Fruit fly (Drosophila melanogaster): Measurements from ENCODE around the gene CG32532.

The CG32532 gene

DNA sequence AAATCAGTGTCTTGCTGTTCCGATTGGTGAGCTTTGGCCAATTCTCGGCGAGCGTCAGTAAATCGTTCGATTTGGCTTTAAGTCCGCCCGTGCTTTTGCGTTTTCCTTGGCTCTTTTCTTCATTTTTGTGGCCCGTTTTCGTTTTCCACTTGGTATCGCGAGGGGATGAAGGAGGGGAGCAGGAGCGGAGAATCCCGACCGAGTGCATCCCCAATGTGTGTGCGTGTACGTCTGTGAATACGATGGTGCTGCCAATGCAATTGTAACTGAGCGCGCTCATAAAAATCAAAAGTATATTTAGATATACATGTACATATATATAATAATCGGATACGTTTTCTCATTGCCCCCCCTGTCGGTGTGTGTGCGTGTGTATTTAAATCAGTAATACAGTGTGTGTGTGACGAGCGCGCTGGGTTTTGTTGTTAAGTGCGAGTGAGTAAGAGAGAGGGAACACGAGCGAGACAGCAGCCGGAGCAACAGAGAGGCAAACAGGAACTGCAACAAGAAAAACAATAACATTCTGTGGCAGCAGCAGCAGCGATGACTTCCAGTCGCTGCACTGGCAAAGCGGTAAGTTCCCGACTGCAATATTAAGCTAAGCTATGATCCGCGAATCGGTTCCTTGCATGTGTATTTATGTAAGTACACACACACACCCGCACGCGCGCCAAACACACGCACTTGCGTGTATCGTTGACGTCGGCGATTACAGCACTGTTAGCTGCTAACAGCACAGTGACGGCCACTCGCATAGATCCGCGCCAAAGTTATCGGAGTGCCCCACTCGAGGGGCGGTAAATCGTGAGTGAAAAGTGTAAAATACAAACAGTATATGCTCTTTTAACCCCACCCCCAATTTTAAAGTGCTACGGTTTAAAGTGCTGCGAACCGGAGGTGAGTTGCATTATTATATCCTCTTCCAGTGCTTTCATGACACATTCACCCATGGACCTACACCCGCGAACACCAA, 51.4 kb downstream of the CG32532 start (continued):
- TF ChIP-seq Chrac-16 (GFP tag; optimal IDR thresholded peaks at IDR 0.05) (peak; percentile 22), CG7357 (GFP tag; IDR thresholded peaks at IDR 0.05) (peak; percentile 21; the same call in 1 of the 3 replicates), Aef1 (GFP tag; IDR thresholded peaks at IDR 0.05) (peak; percentile 22; the same call in 1 of the 3 replicates), dm (GFP tag; optimal IDR thresholded peaks at IDR 0.05) (peak; percentile 51), Awh (GFP tag; IDR thresholded peaks at IDR 0.05) (no peak), stwl (tag; optimal IDR thresholded peaks at IDR 0.05) (no peak), CG30403 (GFP tag; optimal IDR thresholded peaks at IDR 0.05) (peak; percentile 58), Tbp (GFP tag; optimal IDR thresholded peaks at IDR 0.05) (no peak), dmrt11E (tag; optimal IDR thresholded peaks at IDR 0.05) (peak; percentile 23), zfh2 (GFP tag; optimal IDR thresholded peaks at IDR 0.05) (peak; percentile 63), tup (GFP tag; optimal IDR thresholded peaks at IDR 0.05) (no peak), CG8359 (GFP tag; optimal IDR thresholded peaks at IDR 0.05; ENCODE audit: borderline replicate concordance) (no peak), fd96Cb (tag; optimal IDR thresholded peaks at IDR 0.05) (peak; percentile 58), z (GFP tag; IDR thresholded peaks at IDR 0.05) (no peak), CG13424 (tag; optimal IDR thresholded peaks at IDR 0.05) (peak; percentile 71), CG15269 (tag; optimal IDR thresholded peaks at IDR 0.05) (peak; percentile 74), al (GFP tag; IDR thresholded peaks at IDR 0.05) (peak; percentile 61; the same call in 1 of the 2 replicates), CG31388 (GFP tag; optimal IDR thresholded peaks at IDR 0.05) (no peak), CG1233 (GFP tag; optimal IDR thresholded peaks at IDR 0.05) (peak; percentile 31), jing (GFP tag; optimal IDR thresholded peaks at IDR 0.05) (no peak), pan (optimal IDR thresholded peaks at IDR 0.05) (no peak), pan (GFP tag; optimal IDR thresholded peaks at IDR 0.05 in 1 of 2, IDR thresholded peaks at IDR 0.05 in 1 of 2) (peak in 1 of 2 experiments; percentile 62), corto (GFP tag; optimal IDR thresholded peaks at IDR 0.05) (no peak), ftz-f1 (GFP tag; optimal IDR thresholded peaks at IDR 0.05) (no peak), Doc2 (GFP tag; IDR thresholded peaks at IDR 0.05) (no peak), tap (tag; optimal IDR thresholded peaks at IDR 0.05) (peak; percentile 46), danr (GFP tag; IDR thresholded peaks at IDR 0.05) (no peak), CG7271 (tag; optimal IDR thresholded peaks at IDR 0.05) (no peak), Rfx (GFP tag; IDR thresholded peaks at IDR 0.05) (peak; percentile 76), Oli (tag; optimal IDR thresholded peaks at IDR 0.05) (peak; percentile 69), gcm2 (GFP tag; optimal IDR thresholded peaks at IDR 0.05) (peak; percentile 39), CG8089 (GFP tag; optimal IDR thresholded peaks at IDR 0.05) (peak; percentile 41), CG4820 (GFP tag; optimal IDR thresholded peaks at IDR 0.05) (peak; percentile 32), C15 (GFP tag; IDR thresholded peaks at IDR 0.05) (no peak), ham (GFP tag; IDR thresholded peaks at IDR 0.05) (no peak), wor (GFP tag; IDR thresholded peaks at IDR 0.05) (0 out of 2 replicates have a peak, but pooled peaks have one; percentile 27), CG15011 (GFP tag; optimal IDR thresholded peaks at IDR 0.05) (no peak), Dbx (GFP tag; IDR thresholded peaks at IDR 0.05) (peak; percentile 43; the same call in 1 of the 3 replicates), E2f1 (GFP tag; IDR thresholded peaks at IDR 0.05) (peak; percentile 33; the same call in 1 of the 2 replicates), D19B (GFP tag; optimal IDR thresholded peaks at IDR 0.05) (no peak), slp2 (GFP tag; optimal IDR thresholded peaks at IDR 0.05) (peak; percentile 35), Xrp1 (GFP tag; IDR thresholded peaks at IDR 0.05) (peak; percentile 62), CG10431 (GFP tag; optimal IDR thresholded peaks at IDR 0.05) (no peak), Oaz (GFP tag; IDR thresholded peaks at IDR 0.05) (no peak; the same call in 1 of the 2 replicates), CG11085 (GFP tag; IDR thresholded peaks at IDR 0.05) (0 out of 2 replicates have a peak, but pooled peaks have one; percentile 28), gt (GFP tag; IDR thresholded peaks at IDR 0.05) (no peak), Hmr (GFP tag; optimal IDR thresholded peaks at IDR 0.05) (peak; percentile 71), CG10979 (tag; optimal IDR thresholded peaks at IDR 0.05) (peak; percentile 46), CG1792 (GFP tag; optimal IDR thresholded peaks at IDR 0.05) (peak; percentile 19)

Measured in whole organism, embryonic.